Worm (Caenorhabditis elegans) whole organism, L4 larva: ENCODE data around the gene dgtr-1.

Experiments
- F10B5.3 ChIP-seq: sonication (generic microtip); optimal IDR thresholded peaks from 2 replicates; lab custom pipeline; 2016; ENCODE audit warnings: mild to moderate bottlenecking, missing genetic modification characterization, missing compliant biosample characterization
- F26F4.8 ChIP-seq: fragments of 200-800 bp; sonication (Bioruptor generic); conservative IDR thresholded peaks from 2 replicates; pipeline ENCODE4 v1.3.6; 2022; ENCODE audit warnings: missing genetic modification characterization, missing compliant biosample characterization
- F37D6.2 ChIP-seq: sonication (generic microtip); optimal IDR thresholded peaks from 2 replicates; lab custom pipeline; 2016; ENCODE audit warnings: mild to moderate bottlenecking, missing genetic modification characterization, missing compliant biosample characterization
- F44E2.7 ChIP-seq: fragments of 200-800 bp; sonication (Bioruptor generic); IDR thresholded peaks from 2 replicates; pipeline ENCODE4 v2.1.2; 2022; ENCODE audit warnings: missing genetic modification characterization, missing compliant biosample characterization
- F49E8.2 ChIP-seq: sonication (generic microtip); optimal IDR thresholded peaks from 2 replicates; lab custom pipeline; 2016; ENCODE audit warnings: missing compliant biosample characterization, mild to moderate bottlenecking, missing genetic modification characterization, borderline replicate concordance
- R02D3.7 ChIP-seq: fragments of 150-350 bp; sonication (generic microtip); optimal IDR thresholded peaks from 3 replicates; lab custom pipeline; 2014; ENCODE audit warnings: missing biosample characterization, missing genetic modification characterization
- T26A8.4 ChIP-seq: fragments of 200-800 bp; sonication (Bioruptor generic); IDR thresholded peaks from 2 replicates; pipeline ENCODE4 v1.3.6; 2022; ENCODE audit warnings: missing genetic modification characterization, missing compliant biosample characterization
- Y48G9A.11 ChIP-seq: fragments of 200-800 bp; sonication (Bioruptor generic); IDR thresholded peaks from 2 replicates; pipeline ENCODE4 v1.3.6; 2022; ENCODE audit warnings: missing genetic modification reagents, missing genetic modification characterization, missing compliant biosample characterization
- Y75B8A.6 ChIP-seq: fragments of 200-800 bp; sonication (Bioruptor generic); IDR thresholded peaks from 2 replicates; pipeline ENCODE4 v1.3.6; 2022; ENCODE audit warnings: missing genetic modification reagents, missing genetic modification characterization, missing compliant biosample characterization
- ZK337.2 ChIP-seq: fragments of 200-800 bp; sonication (Bioruptor generic); IDR thresholded peaks from 2 replicates; pipeline ENCODE4 v1.3.6; 2022; ENCODE audit warnings: missing genetic modification reagents, missing genetic modification characterization, missing compliant biosample characterization
- aha-1 ChIP-seq: fragments of 150-350 bp; peaks from one replicate; lab custom pipeline; 2014; ENCODE audit warnings: missing biosample characterization, missing genetic modification characterization
- ceh-62 ChIP-seq: sonication (generic microtip); optimal IDR thresholded peaks from 2 replicates; lab custom pipeline; 2017; ENCODE audit warnings: missing biosample characterization, missing genetic modification characterization
- cey-2 ChIP-seq: sonication (generic microtip); optimal IDR thresholded peaks from 3 replicates; lab custom pipeline; 2017; ENCODE audit warnings: missing genetic modification characterization, mild to moderate bottlenecking, missing compliant biosample characterization, antibody characterized with exemption, borderline replicate concordance; ENCODE audit not compliant: insufficient read depth
- daf-12 ChIP-seq: fragments of 150-350 bp; optimal IDR thresholded peaks from 2 replicates; lab custom pipeline; 2014; ENCODE audit warnings: missing biosample characterization, missing genetic modification reagents, missing genetic modification characterization
- daf-16 ChIP-seq, 3 experiments: sonication (generic microtip); optimal IDR thresholded peaks; 2 replicates each; lab custom pipeline; 2016 to 2017; ENCODE audit warnings: missing genetic modification characterization in 3 of 3, missing genetic modification reagents in 3 of 3, mild to moderate bottlenecking in 2 of 3, missing compliant biosample characterization in 2 of 3, missing biosample characterization in 1 of 3, moderate library complexity in 1 of 3
- daf-19 ChIP-seq: fragments of 200-800 bp; sonication (Bioruptor generic); conservative IDR thresholded peaks from 2 replicates; pipeline ENCODE4 v1.3.6; 2022; ENCODE audit warnings: missing genetic modification characterization, missing compliant biosample characterization
- daf-8 ChIP-seq: fragments of 200-800 bp; sonication (Bioruptor generic); IDR thresholded peaks from 2 replicates; pipeline ENCODE4 v1.3.6; 2022; ENCODE audit warnings: missing genetic modification characterization, missing compliant biosample characterization
- dmd-6 ChIP-seq: fragments of 200-800 bp; sonication (Bioruptor generic); IDR thresholded peaks from 2 replicates; pipeline ENCODE4 v1.3.6; 2022; ENCODE audit warnings: missing genetic modification reagents, missing genetic modification characterization, missing compliant biosample characterization
- dmd-9 ChIP-seq: fragments of 200-800 bp; sonication (Bioruptor generic); IDR thresholded peaks from 2 replicates; pipeline ENCODE4 v1.3.6; 2022; ENCODE audit warnings: missing genetic modification reagents, missing genetic modification characterization, missing compliant biosample characterization
- dve-1 ChIP-seq: sonication (generic microtip); optimal IDR thresholded peaks from 2 replicates; lab custom pipeline; 2017; ENCODE audit warnings: antibody characterized with exemption, mild to moderate bottlenecking, missing genetic modification characterization, missing compliant biosample characterization; ENCODE audit not compliant: insufficient read depth
- egl-43 ChIP-seq: fragments of 200-800 bp; sonication (Bioruptor generic); IDR thresholded peaks from 2 replicates; pipeline ENCODE4 v1.3.6; 2022; ENCODE audit warnings: missing genetic modification reagents, missing genetic modification characterization, missing compliant biosample characterization
- fos-1 ChIP-seq: fragments of 150-350 bp; optimal IDR thresholded peaks from 2 replicates; lab custom pipeline; 2014; ENCODE audit warnings: missing biosample characterization, missing genetic modification characterization
- gei-8 ChIP-seq: fragments of 200-800 bp; sonication (Bioruptor generic); optimal IDR thresholded peaks from 2 replicates; lab custom pipeline; 2018; ENCODE audit warnings: mild to moderate bottlenecking, missing genetic modification characterization, missing compliant biosample characterization
- hif-1 ChIP-seq, 2 experiments: sonication (generic microtip); optimal IDR thresholded peaks; 2 replicates each; lab custom pipeline; 2016 to 2017; ENCODE audit warnings: missing compliant biosample characterization in 2 of 2, missing genetic modification characterization in 2 of 2, missing genetic modification reagents in 2 of 2, missing genotype in 2 of 2, mild to moderate bottlenecking in 1 of 2
- hlh-11 ChIP-seq: fragments of 200-800 bp; sonication (Bioruptor generic); optimal IDR thresholded peaks from 2 replicates; lab custom pipeline; 2018; ENCODE audit warnings: mild to moderate bottlenecking, missing genetic modification characterization, missing compliant biosample characterization
- lim-7 ChIP-seq: fragments of 200-800 bp; sonication (Bioruptor generic); IDR thresholded peaks from 2 replicates; pipeline ENCODE4 v1.3.6; 2022; ENCODE audit warnings: missing genetic modification characterization, missing compliant biosample characterization
- lir-3 ChIP-seq: sonication (generic microtip); optimal IDR thresholded peaks from 2 replicates; lab custom pipeline; 2016; ENCODE audit warnings: mild to moderate bottlenecking, missing genetic modification characterization, missing compliant biosample characterization
- lsy-2 ChIP-seq, 2 experiments: fragments of 150-350 bp in 1 of 2; sonication (generic microtip) in 1 of 2; optimal IDR thresholded peaks; 2 replicates each; lab custom pipeline; 2014 to 2017; ENCODE audit warnings: missing biosample characterization in 2 of 2, missing genetic modification characterization in 2 of 2
- madf-9 ChIP-seq: fragments of 200-800 bp; sonication (Bioruptor generic); conservative IDR thresholded peaks from 2 replicates; pipeline ENCODE4 v1.3.6; 2022; ENCODE audit warnings: missing genetic modification reagents, missing genetic modification characterization, missing compliant biosample characterization
- mxl-3 ChIP-seq: fragments of 200-800 bp; sonication (Bioruptor generic); optimal IDR thresholded peaks from 2 replicates; lab custom pipeline; 2018; ENCODE audit warnings: mild to moderate bottlenecking, missing genetic modification characterization, missing compliant biosample characterization
- nhr-237 ChIP-seq: sonication (generic microtip); optimal IDR thresholded peaks from 2 replicates; lab custom pipeline; 2017; ENCODE audit warnings: missing biosample characterization, missing genetic modification characterization
- nhr-28 ChIP-seq: fragments of 150-350 bp; optimal IDR thresholded peaks from 2 replicates; lab custom pipeline; 2014; ENCODE audit warnings: missing biosample characterization, missing genetic modification characterization
- nhr-41 ChIP-seq: fragments of 200-800 bp; sonication (Bioruptor generic); IDR thresholded peaks from 2 replicates; pipeline ENCODE4 v1.3.6; 2022; ENCODE audit warnings: missing genetic modification reagents, missing genetic modification characterization, missing compliant biosample characterization
- nhr-48 ChIP-seq: sonication (generic microtip); optimal IDR thresholded peaks from 2 replicates; lab custom pipeline; 2016; ENCODE audit warnings: mild to moderate bottlenecking, missing genetic modification characterization, missing compliant biosample characterization
- nhr-76 ChIP-seq: fragments of 150-350 bp; optimal IDR thresholded peaks from 2 replicates; lab custom pipeline; 2014; ENCODE audit warnings: missing biosample characterization, missing genetic modification characterization
- nhr-77 ChIP-seq: fragments of 150-350 bp; optimal IDR thresholded peaks from 2 replicates; lab custom pipeline; 2014; ENCODE audit warnings: missing biosample characterization, missing genetic modification characterization
- php-3 ChIP-seq: fragments of 200-800 bp; sonication (Bioruptor generic); IDR thresholded peaks from 2 replicates; pipeline ENCODE4 v1.3.6; 2022; ENCODE audit warnings: missing genetic modification reagents, missing genetic modification characterization, missing compliant biosample characterization
- pqm-1 ChIP-seq: sonication (generic microtip); optimal IDR thresholded peaks from 2 replicates; lab custom pipeline; 2017; ENCODE audit warnings: missing biosample characterization, missing genetic modification characterization
- rbr-2 ChIP-seq: sonication (generic microtip); optimal IDR thresholded peaks from 2 replicates; lab custom pipeline; 2016; ENCODE audit warnings: missing genotype, missing genetic modification characterization, missing compliant biosample characterization
- sdz-12 ChIP-seq: fragments of 200-800 bp; sonication (Bioruptor generic); optimal IDR thresholded peaks from 2 replicates; lab custom pipeline; 2018; ENCODE audit warnings: mild to moderate bottlenecking, missing genetic modification characterization, missing compliant biosample characterization
- tag-97 ChIP-seq: fragments of 200-800 bp; sonication (Bioruptor generic); IDR thresholded peaks from 2 replicates; pipeline ENCODE4 v1.3.6; 2022; ENCODE audit warnings: missing genetic modification characterization, missing compliant biosample characterization
- unc-39 ChIP-seq: sonication (generic microtip); optimal IDR thresholded peaks from 2 replicates; lab custom pipeline; 2017; ENCODE audit warnings: missing biosample characterization, missing genetic modification characterization
- unc-62 ChIP-seq, 3 experiments: fragments of 150-350 bp in 1 of 3; sonication (generic microtip); optimal IDR thresholded peaks in 2 of 3; peaks in 1 of 3; 1 replicate in 1 of 3; 2 replicates in 2 of 3; lab custom pipeline; 2014 to 2017; ENCODE audit warnings: missing biosample characterization in 3 of 3, missing genetic modification characterization in 3 of 3, missing genetic modification reagents in 3 of 3, missing genotype in 1 of 3

The dgtr-1 gene

DNA sequence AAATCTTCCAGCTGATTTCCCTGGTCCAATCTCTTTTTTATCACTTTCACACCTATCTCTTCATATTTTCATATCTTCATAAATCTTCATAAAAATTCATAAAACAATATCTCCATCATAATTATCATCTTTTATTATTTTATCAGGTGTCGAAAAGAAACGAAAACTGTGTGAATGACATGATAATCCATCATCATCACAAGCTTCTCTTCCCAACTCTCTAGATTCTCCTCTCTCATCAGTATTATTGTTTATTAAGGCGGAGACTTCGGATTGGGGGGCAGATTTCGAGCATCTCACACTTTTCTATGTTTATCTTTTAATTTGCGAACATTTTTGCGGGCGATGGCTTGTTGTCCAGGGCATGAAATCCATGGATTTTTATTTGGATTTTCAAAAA, 32.7 kb upstream of the dgtr-1 start:
- TF ChIP-seq dve-1 (tag; lab: Kevin White, UChicago), result no peak

DNA sequence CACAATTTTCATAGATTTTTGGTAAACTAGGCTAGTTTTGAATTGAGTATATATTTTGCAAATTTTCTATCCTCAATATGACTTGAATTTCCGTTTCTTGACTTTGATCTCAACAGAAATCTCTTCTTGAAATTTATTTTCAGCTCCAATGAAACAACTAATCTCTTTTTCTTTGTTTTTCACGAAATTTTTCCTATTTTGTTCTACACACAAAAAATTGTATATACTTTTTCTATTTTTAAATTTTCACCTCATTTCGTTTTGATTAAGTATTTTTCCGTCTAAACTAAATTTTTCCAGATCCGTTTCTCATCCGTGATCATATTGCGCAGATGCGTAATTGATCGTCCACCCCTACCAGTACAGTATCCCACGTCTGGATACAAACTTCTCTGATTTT, 32.1 kb upstream of the dgtr-1 start, which contains the start of gene unc-83:
Gene unc-83, plus strand, starts transcription at position 301 of the 400 bp plus-strand sequence.
- TF ChIP-seq unc-62 (GFP tag; optimal IDR thresholded peaks at IDR 0.05 in 1 of 2; lab: Kevin White, UChicago) (peak in 1 of 2 experiments; percentile 45), unc-62 (tag; optimal IDR thresholded peaks at IDR 0.05; lab: Kevin White, UChicago) (no peak), daf-12 (tag; lab: Kevin White, UChicago) (no peak)

DNA sequence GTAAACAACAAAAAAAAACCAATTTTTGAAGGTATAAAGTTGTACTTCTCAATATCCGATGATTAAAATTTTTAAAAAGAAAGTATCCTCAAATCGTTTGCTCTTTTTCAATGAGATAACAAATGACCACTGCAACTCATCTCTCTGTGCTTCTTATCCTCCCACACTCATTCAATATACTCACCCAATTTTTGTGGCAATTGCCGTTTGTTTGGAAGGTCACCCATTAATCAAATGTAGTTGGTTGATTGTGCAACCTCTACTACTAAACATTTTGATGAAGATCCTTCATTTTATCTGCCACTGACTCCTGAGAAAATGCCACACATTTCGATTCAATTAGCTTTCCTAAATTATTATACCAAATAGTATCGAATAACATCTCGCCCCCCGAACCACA, 29.2 kb upstream of the dgtr-1 start:
- TF ChIP-seq sdz-12 (no peak), tag-97 (GFP tag; lab: Robert Waterston, UW) (no peak), F37D6.2 (no peak), rbr-2 (tag; lab: Kevin White, UChicago) (no peak), mxl-3 (GFP tag; lab: Kevin White, UChicago) (no peak), lsy-2 (tag; optimal IDR thresholded peaks at IDR 0.05; lab: Kevin White, UChicago) (no peak), hlh-11 (no peak), gei-8 (GFP tag; lab: Kevin White, UChicago) (no peak), fos-1 (no peak), madf-9 (GFP tag; lab: Robert Waterston, UW) (no peak)

DNA sequence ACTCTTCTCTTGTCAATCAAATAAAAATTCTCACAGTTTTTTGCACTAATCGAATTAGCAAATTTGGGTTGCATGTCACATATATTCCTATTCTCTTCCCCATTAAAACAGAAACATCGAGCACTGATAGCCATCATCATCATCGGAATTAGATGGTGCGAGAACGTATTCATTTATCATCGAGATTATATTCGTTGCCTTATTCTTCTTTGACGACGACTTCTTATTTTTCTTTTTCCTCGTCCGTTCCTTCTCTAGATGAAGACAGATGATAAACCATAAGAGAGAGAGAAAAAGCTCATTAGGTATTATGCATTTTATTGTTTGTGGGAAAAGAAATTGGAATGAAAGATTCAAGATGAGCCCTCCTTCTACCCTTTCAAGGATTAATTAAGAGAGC, 25.7 kb upstream of the dgtr-1 start:
- TF ChIP-seq mxl-3 (GFP tag; lab: Kevin White, UChicago), result no peak
- peak in 1 of 2 experiments; percentile 4 for TF ChIP-seq unc-62 (GFP tag; optimal IDR thresholded peaks at IDR 0.05 in 1 of 2; lab: Kevin White, UChicago)
- TF ChIP-seq unc-62 (tag; optimal IDR thresholded peaks at IDR 0.05; lab: Kevin White, UChicago), result no peak
- TF ChIP-seq rbr-2 (tag; lab: Kevin White, UChicago), result no peak

DNA sequence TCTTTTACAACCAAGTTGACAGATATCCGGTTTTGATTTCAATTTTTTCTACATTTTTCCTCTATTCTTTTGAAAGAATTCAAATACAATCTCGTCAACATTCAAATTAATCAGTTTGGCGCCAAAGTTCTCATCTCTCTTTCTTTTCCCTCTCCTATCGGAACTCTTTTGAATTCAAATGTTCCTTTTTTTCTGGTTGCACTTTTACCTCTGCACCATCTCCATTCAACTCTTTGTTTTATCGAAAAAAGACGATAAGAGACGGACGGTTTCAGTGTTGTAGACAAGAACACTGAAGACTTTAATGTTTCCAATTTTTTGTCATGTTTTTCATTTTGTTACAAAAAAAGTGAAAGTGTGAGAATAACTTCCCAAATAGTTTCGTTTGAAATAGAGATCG, 20.9 kb upstream of the dgtr-1 start:
- TF ChIP-seq Y75B8A.6 (no peak), lir-3 (tag; lab: Kevin White, UChicago) (no peak), nhr-48 (tag; lab: Kevin White, UChicago) (no peak), pqm-1 (tag; lab: Kevin White, UChicago) (peak; percentile 90), daf-16 (GFP tag; optimal IDR thresholded peaks at IDR 0.05; lab: Kevin White, UChicago) (no peak), daf-16 (tag; optimal IDR thresholded peaks at IDR 0.05; lab: Kevin White, UChicago) (peak; percentile 77), Y48G9A.11 (GFP tag; lab: Robert Waterston, UW) (no peak), nhr-237 (tag; lab: Kevin White, UChicago) (no peak), nhr-77 (peak; percentile 43), nhr-41 (no peak), F44E2.7 (no peak), daf-12 (tag; lab: Kevin White, UChicago) (no peak), F26F4.8 (GFP tag; lab: Robert Waterston, UW) (no peak), F10B5.3 (no peak), dmd-9 (no peak), unc-39 (tag; lab: Kevin White, UChicago) (no peak), F49E8.2 (tag; lab: Kevin White, UChicago) (no peak), R02D3.7 (tag; lab: Kevin White, UChicago) (no peak), dmd-6 (GFP tag; lab: Robert Waterston, UW) (peak; percentile 60), daf-8 (GFP tag; lab: Robert Waterston, UW) (no peak), php-3 (GFP tag; lab: Robert Waterston, UW) (no peak), nhr-76 (tag; lab: Kevin White, UChicago) (no peak), ceh-62 (tag; lab: Kevin White, UChicago) (no peak), nhr-28 (tag; lab: Kevin White, UChicago) (peak; percentile 72), hif-1 (tag; optimal IDR thresholded peaks at IDR 0.05; lab: Kevin White, UChicago) (no peak), aha-1 (no peak), T26A8.4 (GFP tag; lab: Robert Waterston, UW) (no peak), egl-43 (no peak), daf-19 (GFP tag; lab: Robert Waterston, UW) (no peak), lim-7 (no peak), ZK337.2 (GFP tag; lab: Robert Waterston, UW) (no peak), cey-2 (tag; lab: Kevin White, UChicago) (no peak)
